Worm (Caenorhabditis elegans) whole organism, early embryonic: Measurements from ENCODE around the gene srb-19.
"Not testable (repeated sequence)": the region's sequence is repeated elsewhere in the genome, so short reads cannot be mapped to it uniquely, and the experiment has no call there.

Experiments
- B0310.2 ChIP-seq: sonication (generic microtip); optimal IDR thresholded peaks from 2 replicates; lab custom pipeline; 2016; ENCODE audit warnings: mild to moderate bottlenecking, missing genetic modification characterization, missing compliant biosample characterization
- F13C5.2 ChIP-seq: sonication (generic microtip); optimal IDR thresholded peaks from 2 replicates; lab custom pipeline; 2017; ENCODE audit warnings: mild to moderate bottlenecking, missing genetic modification characterization, inconsistent platforms, missing compliant biosample characterization
- aly-1 ChIP-seq: sonication (generic microtip); optimal IDR thresholded peaks from 2 replicates; lab custom pipeline; 2016; ENCODE audit warnings: missing genetic modification characterization, missing compliant biosample characterization
- ama-1 ChIP-seq: fragments of 150-350 bp; optimal IDR thresholded peaks from 2 replicates; lab custom pipeline; 2014
- ceh-13 ChIP-seq: fragments of 200-800 bp; sonication (Bioruptor generic); optimal IDR thresholded peaks from 2 replicates; lab custom pipeline; 2018; ENCODE audit warnings: mild to moderate bottlenecking, missing genetic modification characterization, missing compliant biosample characterization
- ceh-36 ChIP-seq: sonication (generic microtip); optimal IDR thresholded peaks from 2 replicates; lab custom pipeline; 2016; ENCODE audit warnings: missing genetic modification characterization, inconsistent platforms, missing compliant biosample characterization
- ets-7 ChIP-seq: sonication (generic microtip); optimal IDR thresholded peaks from 2 replicates; lab custom pipeline; 2016; ENCODE audit warnings: missing genotype, missing genetic modification characterization, missing compliant biosample characterization
- flt-1 ChIP-seq: fragments of 200-800 bp; sonication (Bioruptor generic); IDR thresholded peaks from 2 replicates; pipeline ENCODE4 v1.3.6; 2022; ENCODE audit warnings: missing genetic modification characterization, missing compliant biosample characterization
- hmbx-1 ChIP-seq: sonication (generic microtip); optimal IDR thresholded peaks from 2 replicates; lab custom pipeline; 2016; ENCODE audit warnings: mild to moderate bottlenecking, missing genetic modification characterization, missing compliant biosample characterization
- hmg-4 ChIP-seq: fragments of 200-800 bp; sonication (Bioruptor generic); optimal IDR thresholded peaks from 2 replicates; lab custom pipeline; 2018; ENCODE audit warnings: mild to moderate bottlenecking, missing genetic modification characterization, missing compliant biosample characterization
- hnd-1 ChIP-seq: sonication (generic microtip); optimal IDR thresholded peaks from 2 replicates; lab custom pipeline; 2016; ENCODE audit warnings: missing genetic modification characterization, missing compliant biosample characterization
- pes-1 ChIP-seq: fragments of 200-800 bp; sonication (Bioruptor generic); IDR thresholded peaks from 2 replicates; pipeline ENCODE4 v1.3.6; 2022; ENCODE audit warnings: missing genetic modification reagents, missing genetic modification characterization, missing compliant biosample characterization
- scrt-1 ChIP-seq: fragments of 200-800 bp; sonication (Bioruptor generic); IDR thresholded peaks from 2 replicates; pipeline ENCODE4 v1.3.6; 2022; ENCODE audit warnings: missing genetic modification characterization, missing compliant biosample characterization
- sea-1 ChIP-seq: fragments of 200-800 bp; sonication (Bioruptor generic); conservative IDR thresholded peaks from 2 replicates; pipeline ENCODE4 v1.3.6; 2022; ENCODE audit warnings: missing genetic modification characterization, missing compliant biosample characterization
- tbx-11 ChIP-seq: fragments of 200-800 bp; sonication (Bioruptor generic); IDR thresholded peaks from 2 replicates; pipeline ENCODE4 v1.3.6; 2022; ENCODE audit warnings: missing genetic modification characterization, missing compliant biosample characterization
- tbx-37 ChIP-seq: fragments of 200-800 bp; sonication (Bioruptor generic); conservative IDR thresholded peaks from 2 replicates; pipeline ENCODE4 v1.3.6; 2022; ENCODE audit warnings: missing genetic modification reagents, missing genetic modification characterization, missing compliant biosample characterization
- tra-4 ChIP-seq: sonication (generic microtip); optimal IDR thresholded peaks from 2 replicates; lab custom pipeline; 2017; ENCODE audit warnings: missing genetic modification characterization, missing compliant biosample characterization

srb-19 gene

ce11 chrV:7514939-7515338, 5.0 kb downstream of the srb-19 start, which contains the start of gene srb-18:
Gene srb-18 (plus strand): TSS chrV:7515239.
- TF ChIP-seq B0310.2 (tag; lab: Kevin White, UChicago) = no peak
- TF ChIP-seq pes-1 (GFP tag; lab: Robert Waterston, UW) = no peak
- TF ChIP-seq tbx-11 = no peak
- TF ChIP-seq hmbx-1 (tag; lab: Kevin White, UChicago) = no peak
- TF ChIP-seq sea-1 = no peak
- no peak for TF ChIP-seq ceh-13 (GFP tag; lab: Kevin White, UChicago)
- TF ChIP-seq hmg-4 (GFP tag; lab: Kevin White, UChicago) = no peak
- no peak for TF ChIP-seq ets-7
- TF ChIP-seq scrt-1 (GFP tag; lab: Robert Waterston, UW) = no peak
- no peak for TF ChIP-seq ama-1 (lab: Kevin White, UChicago)
- no peak for TF ChIP-seq tra-4 (tag; lab: Kevin White, UChicago)
- TF ChIP-seq flt-1 = no peak
- no peak for TF ChIP-seq hnd-1
- no peak for TF ChIP-seq ceh-36 (tag; lab: Kevin White, UChicago)
- no peak for TF ChIP-seq aly-1 (tag; lab: Kevin White, UChicago)
- TF ChIP-seq tbx-37 (GFP tag; lab: Robert Waterston, UW) = no peak
- TF ChIP-seq F13C5.2 = no peak

DNA sequence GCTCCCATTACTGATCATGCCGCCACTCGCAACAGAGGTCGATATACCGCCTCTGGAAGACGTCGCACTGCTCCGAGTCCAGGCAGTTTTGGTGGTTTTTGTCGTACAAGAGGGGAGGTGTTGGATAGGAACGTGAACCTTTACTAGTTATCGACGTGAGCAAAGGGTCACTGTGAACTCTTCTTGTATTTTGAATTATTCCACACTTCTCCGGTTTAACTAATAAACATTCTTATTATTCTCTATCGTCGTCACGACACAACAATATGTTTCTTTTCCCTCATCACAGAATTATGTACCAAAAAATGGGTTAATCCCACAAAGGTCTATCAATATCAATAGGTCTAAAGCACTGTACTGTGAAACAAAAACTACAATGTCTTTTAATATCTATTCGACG, 8.5 kb downstream of the srb-19 start, which contains the start of gene nhr-171:
Gene nhr-171 (plus strand): TSS at position 301 of the 400 bp plus-strand sequence.
- not testable (repeated sequence) for TF ChIP-seq F13C5.2; hmbx-1 (tag; lab: Kevin White, UChicago); tbx-37 (GFP tag; lab: Robert Waterston, UW)

DNA sequence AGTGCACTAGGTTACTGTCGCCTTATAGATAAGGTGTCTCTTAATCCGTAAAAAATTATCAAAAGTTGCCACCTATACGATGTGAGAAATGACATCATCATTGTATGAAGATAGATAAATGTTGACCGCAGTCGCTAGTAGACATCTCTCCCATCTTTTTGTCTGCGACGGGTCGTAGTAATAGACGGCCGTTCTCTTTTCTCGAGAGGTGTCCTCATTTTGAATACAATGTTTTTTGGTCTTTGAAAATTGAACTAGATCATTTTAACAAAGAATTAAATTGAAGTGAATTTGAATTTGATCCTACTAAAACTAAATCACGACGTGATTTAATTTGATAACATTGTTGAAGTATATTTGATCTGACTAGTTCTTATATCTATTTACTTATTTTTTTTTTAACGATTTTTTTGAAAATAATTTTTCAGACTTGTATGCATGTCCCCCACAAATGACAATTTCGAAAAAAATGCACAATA, 11.4 kb downstream of the srb-19 start, which contains the start of the genes str-31 and nhr-172:
Gene str-31 (minus strand): TSS at position 101 of the 479 bp plus-strand sequence.
Gene nhr-172 (plus strand): TSS at position 429 of the 479 bp plus-strand sequence.
- TF ChIP-seq ets-7 (no peak), ceh-13 (GFP tag; lab: Kevin White, UChicago) (no peak), hmg-4 (GFP tag; lab: Kevin White, UChicago) (no peak), ama-1 (lab: Kevin White, UChicago) (no peak), hnd-1 (no peak), sea-1 (no peak), scrt-1 (GFP tag; lab: Robert Waterston, UW) (no peak), pes-1 (GFP tag; lab: Robert Waterston, UW) (no peak), ceh-36 (tag; lab: Kevin White, UChicago) (no peak), tbx-11 (no peak)

DNA sequence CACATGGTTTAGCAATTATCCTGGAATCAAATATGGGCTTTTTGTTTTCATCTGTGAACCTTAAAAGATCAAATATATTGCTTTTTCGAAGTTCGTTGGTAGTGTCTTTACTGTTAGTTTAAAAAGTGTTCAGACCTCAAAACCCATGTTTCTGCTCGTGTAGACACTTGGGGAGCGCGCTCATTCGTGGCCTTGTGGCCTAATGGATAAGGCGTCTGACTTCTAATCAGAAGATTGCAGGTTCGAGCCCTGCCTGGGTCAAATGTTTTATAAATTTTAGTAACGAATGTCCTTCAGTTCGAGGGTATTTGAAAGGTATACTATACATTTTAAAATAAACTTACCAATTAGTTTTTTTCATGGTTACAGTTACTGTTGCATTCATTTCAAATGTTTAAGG, 13.8 kb downstream of the srb-19 start:
- TF ChIP-seq ama-1 (lab: Kevin White, UChicago) = no peak
- no peak for TF ChIP-seq hmg-4 (GFP tag; lab: Kevin White, UChicago)
- no peak for TF ChIP-seq ceh-13 (GFP tag; lab: Kevin White, UChicago)
- no peak for TF ChIP-seq hnd-1
- TF ChIP-seq sea-1 = no peak
- no peak for TF ChIP-seq hmbx-1 (tag; lab: Kevin White, UChicago)
- no peak for TF ChIP-seq tbx-37 (GFP tag; lab: Robert Waterston, UW)
- no peak for TF ChIP-seq scrt-1 (GFP tag; lab: Robert Waterston, UW)
- no peak for TF ChIP-seq aly-1 (tag; lab: Kevin White, UChicago)
- no peak for TF ChIP-seq B0310.2 (tag; lab: Kevin White, UChicago)
- no peak for TF ChIP-seq ets-7
- no peak for TF ChIP-seq flt-1
- TF ChIP-seq tbx-11 = no peak
- no peak for TF ChIP-seq F13C5.2

DNA sequence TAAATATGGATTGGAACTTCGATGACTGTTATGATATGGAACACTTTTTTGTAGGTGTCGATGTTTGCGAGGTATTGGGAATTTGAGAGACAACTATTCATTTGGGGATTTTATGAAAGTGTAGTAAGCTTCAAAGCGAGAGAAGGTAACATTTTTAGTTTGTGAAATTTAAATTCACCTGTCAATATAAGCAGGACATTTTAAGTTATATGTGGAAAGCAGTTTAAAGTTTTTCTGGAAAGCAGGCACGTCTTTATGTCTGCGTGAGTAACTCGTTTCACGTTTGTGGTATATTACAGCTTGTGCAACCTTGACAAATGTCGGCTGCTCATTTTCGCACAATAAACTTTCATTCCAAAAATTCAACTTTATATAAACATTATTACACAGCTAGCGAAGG, 15.7 kb downstream of the srb-19 start, which contains the start of gene srh-229:
Gene srh-229 (minus strand): TSS at position 101 of the 400 bp plus-strand sequence.
- no peak for TF ChIP-seq aly-1 (tag; lab: Kevin White, UChicago)
- no peak for TF ChIP-seq F13C5.2

DNA sequence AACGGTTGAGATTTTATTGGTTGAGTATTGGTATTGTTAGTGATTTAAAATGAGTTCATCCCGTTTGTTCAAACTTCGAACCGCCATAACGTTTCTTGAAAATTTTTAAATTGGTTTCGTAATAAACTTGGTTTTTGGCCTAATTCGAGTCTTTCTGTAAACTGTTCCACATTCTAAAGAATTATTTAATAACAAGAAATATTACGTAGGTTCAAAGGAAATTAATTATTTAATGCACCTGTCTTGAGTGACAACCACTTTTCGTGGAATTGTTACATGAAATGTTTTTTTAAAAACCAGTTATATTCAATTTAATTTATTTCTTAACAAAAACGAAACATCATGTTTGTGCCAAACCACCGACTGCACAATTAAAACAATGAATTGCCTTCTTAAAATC, 18.8 kb downstream of the srb-19 start:
- TF ChIP-seq pes-1 (GFP tag; lab: Robert Waterston, UW) = no peak
- no peak for TF ChIP-seq hmg-4 (GFP tag; lab: Kevin White, UChicago)
- no peak for TF ChIP-seq B0310.2 (tag; lab: Kevin White, UChicago)
- no peak for TF ChIP-seq F13C5.2
- no peak for TF ChIP-seq tra-4 (tag; lab: Kevin White, UChicago)
- no peak for TF ChIP-seq hmbx-1 (tag; lab: Kevin White, UChicago)

ce11 chrV:7497440-7497839, 22.5 kb downstream of the srb-19 start, which contains the start of gene srh-79:
Gene srh-79 (plus strand): TSS chrV:7497740.
- TF ChIP-seq ceh-36 (tag; lab: Kevin White, UChicago) = no peak
- TF ChIP-seq tra-4 (tag; lab: Kevin White, UChicago) = no peak
- TF ChIP-seq aly-1 (tag; lab: Kevin White, UChicago) = no peak

DNA sequence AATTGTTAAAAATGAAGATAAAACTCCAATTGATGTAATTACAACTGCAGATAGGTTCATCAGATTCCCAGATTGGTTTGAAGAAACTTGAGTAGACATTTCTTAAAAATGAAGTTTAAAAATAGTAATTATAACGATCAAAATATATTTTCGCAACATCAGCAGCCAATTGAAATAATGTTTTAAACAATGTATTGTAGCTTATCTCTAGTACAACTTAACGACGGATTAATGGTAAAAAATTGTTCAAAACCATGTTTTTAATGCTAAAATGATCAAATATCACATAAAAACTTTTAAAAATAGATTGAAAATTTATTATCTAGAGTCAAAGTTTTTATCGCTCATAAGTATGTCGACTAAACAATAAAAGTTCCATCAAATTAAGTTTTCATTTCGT, 24.8 kb downstream of the srb-19 start, which contains the start of gene srbc-11:
Gene srbc-11 (minus strand): TSS at position 101 of the 400 bp plus-strand sequence.
- TF ChIP-seq pes-1 (GFP tag; lab: Robert Waterston, UW) = no peak
- TF ChIP-seq hmg-4 (GFP tag; lab: Kevin White, UChicago) = no peak
- no peak for TF ChIP-seq tbx-37 (GFP tag; lab: Robert Waterston, UW)
- TF ChIP-seq F13C5.2 = no peak
- no peak for TF ChIP-seq hmbx-1 (tag; lab: Kevin White, UChicago)
- TF ChIP-seq hnd-1 = no peak
- TF ChIP-seq ceh-13 (GFP tag; lab: Kevin White, UChicago) = no peak
- TF ChIP-seq aly-1 (tag; lab: Kevin White, UChicago) = no peak
- TF ChIP-seq sea-1 = no peak
- TF ChIP-seq B0310.2 (tag; lab: Kevin White, UChicago) = no peak
